Fruit fly (Drosophila melanogaster): ENCODE results near the gene Girdin.

DNA sequence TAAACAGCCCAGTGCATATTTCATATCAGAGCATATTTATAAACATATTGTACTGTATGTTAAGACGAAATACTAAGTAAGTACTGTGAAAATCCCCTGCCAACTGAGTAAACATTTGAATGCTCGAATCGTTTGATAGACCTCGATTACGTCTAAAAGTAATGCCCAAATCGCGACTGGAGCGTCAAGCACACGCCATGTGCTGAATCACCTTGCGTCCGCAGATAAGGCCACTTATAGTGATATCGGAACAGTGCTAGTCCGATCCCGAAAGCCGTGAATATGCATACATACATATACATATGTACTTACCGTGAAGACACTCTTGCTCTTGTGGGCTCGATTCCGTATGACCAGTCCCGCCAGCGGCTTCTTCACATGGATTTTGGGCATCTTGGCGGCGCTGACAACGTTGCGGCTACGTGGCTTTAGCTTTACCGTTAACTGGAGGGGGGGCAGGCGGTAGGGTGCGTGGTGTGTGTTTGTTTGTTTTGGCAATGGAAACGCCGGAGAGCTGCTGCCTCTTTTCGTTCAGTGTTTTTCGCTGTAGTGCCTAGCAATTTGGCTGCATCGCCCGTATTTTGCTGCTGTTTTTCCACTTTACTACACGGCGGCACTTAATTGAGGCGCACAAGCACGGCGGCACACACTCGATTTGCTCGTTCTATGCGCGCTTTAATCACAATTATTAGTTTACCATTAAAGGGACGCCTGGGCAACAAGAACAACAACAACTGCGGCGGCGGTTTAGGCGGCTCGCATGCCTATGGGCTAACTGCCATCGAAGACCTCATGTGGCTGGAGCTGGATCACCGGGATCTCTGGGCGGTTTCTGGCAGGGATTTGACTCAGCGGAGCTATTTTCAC, 36.0 kb upstream of the Girdin start:
- peak; percentile 52 for TF ChIP-seq Mnt (GFP tag; optimal IDR thresholded peaks at IDR 0.05)
- TF ChIP-seq toe (GFP tag; optimal IDR thresholded peaks at IDR 0.05): no peak
- TF ChIP-seq CG12768 (GFP tag; optimal IDR thresholded peaks at IDR 0.05): no peak
- no peak for TF ChIP-seq CG14711 (tag; optimal IDR thresholded peaks at IDR 0.05)
- peak in 1 of 2 experiments; percentile 8 for TF ChIP-seq cnc (optimal IDR thresholded peaks at IDR 0.05)

All from whole organism, adult.